Worm (Caenorhabditis elegans) whole organism, late embryonic: ENCODE measurements around the gene ZK643.2.
A peak's percentile ranks its signal among the peaks of the same experiment; 100 is the strongest.

Source experiments
- C08G9.2 ChIP-seq: sonication (generic microtip); optimal IDR thresholded peaks from 2 replicates; lab custom pipeline; 2016; ENCODE audit warnings: mild to moderate bottlenecking, missing genetic modification characterization, moderate library complexity, missing compliant biosample characterization
- C38D4.7 ChIP-seq: fragments of 200-800 bp; sonication (Bioruptor generic); optimal IDR thresholded peaks from 2 replicates; lab custom pipeline; 2018; ENCODE audit warnings: mild to moderate bottlenecking, missing genetic modification characterization, moderate library complexity, missing compliant biosample characterization
- K02D7.2 ChIP-seq: sonication (generic microtip); optimal IDR thresholded peaks from 2 replicates; lab custom pipeline; 2017; ENCODE audit warnings: mild to moderate bottlenecking, missing genetic modification characterization, missing compliant biosample characterization
- K09A11.1 ChIP-seq: sonication (generic microtip); optimal IDR thresholded peaks from 2 replicates; lab custom pipeline; 2017; ENCODE audit warnings: antibody characterized with exemption, mild to moderate bottlenecking, missing genetic modification characterization, missing compliant biosample characterization; ENCODE audit not compliant: insufficient read depth
- T23F11.4 ChIP-seq: fragments of 200-800 bp; sonication (Bioruptor generic); optimal IDR thresholded peaks from 2 replicates; lab custom pipeline; 2018; ENCODE audit warnings: mild to moderate bottlenecking, missing genetic modification characterization, missing compliant biosample characterization
- Y22D7AL.16 ChIP-seq: sonication (generic microtip); optimal IDR thresholded peaks from 2 replicates; lab custom pipeline; 2016; ENCODE audit warnings: missing genetic modification characterization, missing compliant biosample characterization
- ahr-1 ChIP-seq: sonication (generic microtip); optimal IDR thresholded peaks from 2 replicates; lab custom pipeline; 2016; ENCODE audit warnings: missing genetic modification characterization, missing compliant biosample characterization
- ama-1 ChIP-seq: fragments of 150-350 bp; optimal IDR thresholded peaks from 2 replicates; lab custom pipeline; 2014
- ceh-19 ChIP-seq: fragments of 200-800 bp; sonication (Bioruptor generic); optimal IDR thresholded peaks from 2 replicates; lab custom pipeline; 2018; ENCODE audit warnings: mild to moderate bottlenecking, missing genetic modification characterization, missing compliant biosample characterization
- ceh-22 ChIP-seq: sonication (generic microtip); optimal IDR thresholded peaks from 2 replicates; lab custom pipeline; 2017; ENCODE audit warnings: missing biosample characterization, missing genetic modification characterization
- ceh-30 ChIP-seq: fragments of 150-350 bp; optimal IDR thresholded peaks from 2 replicates; lab custom pipeline; 2014; ENCODE audit warnings: missing biosample characterization, missing genetic modification characterization
- ceh-31 ChIP-seq: sonication (generic microtip); optimal IDR thresholded peaks from 2 replicates; lab custom pipeline; 2016; ENCODE audit warnings: missing genetic modification characterization, missing compliant biosample characterization
- ceh-34 ChIP-seq: sonication (generic microtip); optimal IDR thresholded peaks from 2 replicates; lab custom pipeline; 2016; ENCODE audit warnings: mild to moderate bottlenecking, missing genetic modification characterization, missing compliant biosample characterization
- ceh-6 ChIP-seq: fragments of 200-800 bp; sonication (Bioruptor generic); optimal IDR thresholded peaks from 2 replicates; lab custom pipeline; 2018; ENCODE audit warnings: mild to moderate bottlenecking, missing genetic modification characterization, missing compliant biosample characterization
- ceh-9 ChIP-seq: sonication (generic microtip); optimal IDR thresholded peaks from 2 replicates; lab custom pipeline; 2016; ENCODE audit warnings: mild to moderate bottlenecking, missing genetic modification characterization, inconsistent platforms, missing compliant biosample characterization
- che-1 ChIP-seq: sonication (generic microtip); optimal IDR thresholded peaks from 2 replicates; lab custom pipeline; 2016; ENCODE audit warnings: mild to moderate bottlenecking, missing genetic modification characterization, missing compliant biosample characterization
- elt-2 ChIP-seq: sonication (generic microtip); optimal IDR thresholded peaks from 2 replicates; lab custom pipeline; 2016; ENCODE audit warnings: missing genetic modification reagents, missing genetic modification characterization, missing compliant biosample characterization
- ets-4 ChIP-seq: sonication (generic microtip); optimal IDR thresholded peaks from 2 replicates; lab custom pipeline; 2016; ENCODE audit warnings: missing genetic modification characterization, missing compliant biosample characterization
- eyg-1 ChIP-seq: sonication (generic microtip); optimal IDR thresholded peaks from 2 replicates; lab custom pipeline; 2016; ENCODE audit warnings: missing genotype, missing genetic modification characterization, missing compliant biosample characterization
- fax-1 ChIP-seq: sonication (generic microtip); optimal IDR thresholded peaks from 2 replicates; lab custom pipeline; 2016; ENCODE audit warnings: missing genotype, missing genetic modification characterization, missing compliant biosample characterization
- fkh-10 ChIP-seq: fragments of 150-350 bp; optimal IDR thresholded peaks from 2 replicates; lab custom pipeline; 2014; ENCODE audit warnings: missing biosample characterization, missing genetic modification reagents, missing genetic modification characterization
- fkh-6 ChIP-seq: sonication (generic microtip); optimal IDR thresholded peaks from 2 replicates; lab custom pipeline; 2016; ENCODE audit warnings: missing genetic modification characterization, missing compliant biosample characterization
- hlh-6 ChIP-seq: sonication (generic microtip); optimal IDR thresholded peaks from 2 replicates; lab custom pipeline; 2016; ENCODE audit warnings: missing genotype, missing genetic modification characterization, missing compliant biosample characterization
- lin-11 ChIP-seq: fragments of 200-800 bp; sonication (Bioruptor generic); optimal IDR thresholded peaks from 2 replicates; lab custom pipeline; 2018; ENCODE audit warnings: mild to moderate bottlenecking, missing genetic modification characterization, missing compliant biosample characterization
- madf-2 ChIP-seq: sonication (generic microtip); optimal IDR thresholded peaks from 2 replicates; lab custom pipeline; 2017; ENCODE audit warnings: missing genetic modification characterization, missing compliant biosample characterization
- nfya-1 ChIP-seq: sonication (generic microtip); optimal IDR thresholded peaks from 2 replicates; lab custom pipeline; 2017; ENCODE audit warnings: missing genetic modification characterization, mild to moderate bottlenecking, missing compliant biosample characterization, antibody characterized with exemption, moderate library complexity
- pag-3 ChIP-seq: sonication (generic microtip); optimal IDR thresholded peaks from 2 replicates; lab custom pipeline; 2016; ENCODE audit warnings: missing compliant biosample characterization, missing genetic modification characterization, borderline replicate concordance
- pat-9 ChIP-seq: fragments of 200-800 bp; sonication (Bioruptor generic); optimal IDR thresholded peaks from 2 replicates; lab custom pipeline; 2018; ENCODE audit warnings: mild to moderate bottlenecking, missing genetic modification characterization, moderate library complexity, missing compliant biosample characterization
- pqm-1 ChIP-seq: sonication (generic microtip); optimal IDR thresholded peaks from 2 replicates; lab custom pipeline; 2016; ENCODE audit warnings: missing genetic modification characterization, missing compliant biosample characterization
- pros-1 ChIP-seq: fragments of 150-350 bp; optimal IDR thresholded peaks from 2 replicates; lab custom pipeline; 2014; ENCODE audit warnings: missing biosample characterization, missing genetic modification reagents, missing genetic modification characterization
- rnt-1 ChIP-seq: sonication (generic microtip); optimal IDR thresholded peaks from 2 replicates; lab custom pipeline; 2016; ENCODE audit warnings: missing genetic modification characterization, missing compliant biosample characterization
- sdc-2 ChIP-seq: sonication (generic microtip); optimal IDR thresholded peaks from 2 replicates; lab custom pipeline; 2016; ENCODE audit warnings: missing genotype, missing genetic modification characterization, missing compliant biosample characterization
- sox-2 ChIP-seq: fragments of 200-800 bp; sonication (Bioruptor generic); IDR thresholded peaks from 2 replicates; pipeline ENCODE4 v1.3.6; 2022; ENCODE audit warnings: missing genetic modification reagents, missing genetic modification characterization, missing compliant biosample characterization
- tbx-2 ChIP-seq: sonication (generic microtip); optimal IDR thresholded peaks from 2 replicates; lab custom pipeline; 2016; ENCODE audit warnings: missing genetic modification characterization, missing compliant biosample characterization
- tbx-7 ChIP-seq: sonication (generic microtip); optimal IDR thresholded peaks from 2 replicates; lab custom pipeline; 2016; ENCODE audit warnings: missing genotype, missing genetic modification characterization, missing compliant biosample characterization
- ttx-3 ChIP-seq: sonication (generic microtip); optimal IDR thresholded peaks from 2 replicates; lab custom pipeline; 2016; ENCODE audit warnings: missing genetic modification reagents, missing genetic modification characterization, missing compliant biosample characterization
- unc-3 ChIP-seq, 2 experiments: fragments of 200-800 bp in 1 of 2; sonication (Bioruptor generic) in 1 of 2; sonication (generic microtip) in 1 of 2; conservative IDR thresholded peaks in 1 of 2; optimal IDR thresholded peaks in 1 of 2; 2 replicates each; pipeline versions ENCODE4 v1.3.6 to Lab custom; 2016 to 2022; ENCODE audit warnings: missing compliant biosample characterization in 2 of 2, missing genetic modification characterization in 2 of 2, missing genetic modification reagents in 1 of 2
- unc-55 ChIP-seq: sonication (generic microtip); optimal IDR thresholded peaks from 2 replicates; lab custom pipeline; 2017; ENCODE audit warnings: missing biosample characterization, missing genetic modification reagents, missing genetic modification characterization
- zip-5 ChIP-seq: sonication (generic microtip); optimal IDR thresholded peaks from 2 replicates; lab custom pipeline; 2016; ENCODE audit warnings: missing genetic modification characterization, missing compliant biosample characterization
- ztf-16 ChIP-seq: sonication (generic microtip); optimal IDR thresholded peaks from 2 replicates; lab custom pipeline; 2017; ENCODE audit warnings: missing genetic modification characterization, missing compliant biosample characterization

Gene ZK643.2

ce11 chrIII:8923240-8923734, 33.1 kb upstream of the ZK643.2 start, which contains the start of gene glb-1:
Gene glb-1 (minus strand): TSS chrIII:8923290.
- TF ChIP-seq ztf-16 (tag; lab: Kevin White, UChicago) (no peak), unc-55 (GFP tag; lab: Kevin White, UChicago) (peak; percentile 61)

ce11 chrIII:8923937-8924336, 32.4 kb upstream of the ZK643.2 start, which contains the start of gene ZK637.12:
Gene ZK637.12 (plus strand): TSS chrIII:8924237.
- no peak for TF ChIP-seq tbx-2
- TF ChIP-seq unc-3 (GFP tag; conservative IDR thresholded peaks at IDR 0.05; lab: Robert Waterston, UW), result no peak
- TF ChIP-seq unc-3 (tag; optimal IDR thresholded peaks at IDR 0.05; lab: Kevin White, UChicago), result no peak
- TF ChIP-seq zip-5, result no peak
- TF ChIP-seq che-1 (tag; lab: Kevin White, UChicago), result no peak
- no peak for TF ChIP-seq unc-55 (GFP tag; lab: Kevin White, UChicago)
- no peak for TF ChIP-seq ceh-31 (tag; lab: Kevin White, UChicago)
- no peak for TF ChIP-seq ets-4
- TF ChIP-seq tbx-7 (tag; lab: Kevin White, UChicago), result no peak
- no peak for TF ChIP-seq ceh-34
- TF ChIP-seq K09A11.1 (tag; lab: Kevin White, UChicago), result no peak
- TF ChIP-seq madf-2 (tag; lab: Kevin White, UChicago), result no peak
- TF ChIP-seq ceh-9 (tag; lab: Kevin White, UChicago), result no peak
- no peak for TF ChIP-seq rnt-1 (tag; lab: Kevin White, UChicago)
- TF ChIP-seq sdc-2 (tag; lab: Kevin White, UChicago), result no peak
- no peak for TF ChIP-seq ztf-16 (tag; lab: Kevin White, UChicago)

ce11 chrIII:8925539-8925938, 30.8 kb upstream of the ZK643.2 start:
- TF ChIP-seq sox-2, result no peak
- no peak for TF ChIP-seq zip-5
- no peak for TF ChIP-seq fkh-6 (tag; lab: Kevin White, UChicago)
- no peak for TF ChIP-seq fkh-10
- TF ChIP-seq C08G9.2 (tag; lab: Kevin White, UChicago), result no peak
- TF ChIP-seq pat-9 (tag; lab: Kevin White, UChicago), result no peak
- TF ChIP-seq ahr-1 (tag; lab: Kevin White, UChicago), result no peak
- TF ChIP-seq T23F11.4 (GFP tag; lab: Kevin White, UChicago), result no peak
- TF ChIP-seq pag-3, result no peak

- TF ChIP-seq unc-55 (GFP tag; lab: Kevin White, UChicago) (peak; percentile 36), ttx-3 (no peak)
These were observed 29.8 kb upstream of the ZK643.2 start for ce11 chrIII:8926512-8926911.

ce11 chrIII:8929723-8930122, 26.6 kb upstream of the ZK643.2 start, which contains the start of gene arrd-15:
Gene arrd-15 (plus strand): TSS chrIII:8930023.
- peak; percentile 26 for TF ChIP-seq ceh-34
- no peak for TF ChIP-seq tbx-2
- no peak for TF ChIP-seq ceh-22 (tag; lab: Kevin White, UChicago)
- no peak for TF ChIP-seq nfya-1 (tag; lab: Kevin White, UChicago)
- no peak for TF ChIP-seq ceh-6 (GFP tag; lab: Kevin White, UChicago)

ce11 chrIII:8933696-8934095, 22.6 kb upstream of the ZK643.2 start:
- TF ChIP-seq fax-1 (tag; lab: Kevin White, UChicago) (no peak), lin-11 (tag; lab: Kevin White, UChicago) (no peak)

- TF ChIP-seq pros-1 (tag; lab: Kevin White, UChicago) (no peak), ceh-19 (GFP tag; lab: Kevin White, UChicago) (no peak), ceh-34 (no peak), C38D4.7 (no peak), ceh-30 (tag; lab: Kevin White, UChicago) (no peak), elt-2 (tag; lab: Kevin White, UChicago) (no peak), hlh-6 (tag; lab: Kevin White, UChicago) (no peak), madf-2 (tag; lab: Kevin White, UChicago) (no peak), pqm-1 (no peak), K02D7.2 (tag; lab: Kevin White, UChicago) (no peak), Y22D7AL.16 (no peak), eyg-1 (tag; lab: Kevin White, UChicago) (no peak), ama-1 (lab: Kevin White, UChicago) (no peak), ceh-31 (tag; lab: Kevin White, UChicago) (no peak), ceh-6 (GFP tag; lab: Kevin White, UChicago) (no peak), lin-11 (tag; lab: Kevin White, UChicago) (no peak), pat-9 (tag; lab: Kevin White, UChicago) (no peak)
These were observed 22.0 kb upstream of the ZK643.2 start for ce11 chrIII:8934378-8934777.
